Fruit fly (Drosophila melanogaster): ENCODE results near the gene mRpL23.

Gene mRpL23

DNA sequence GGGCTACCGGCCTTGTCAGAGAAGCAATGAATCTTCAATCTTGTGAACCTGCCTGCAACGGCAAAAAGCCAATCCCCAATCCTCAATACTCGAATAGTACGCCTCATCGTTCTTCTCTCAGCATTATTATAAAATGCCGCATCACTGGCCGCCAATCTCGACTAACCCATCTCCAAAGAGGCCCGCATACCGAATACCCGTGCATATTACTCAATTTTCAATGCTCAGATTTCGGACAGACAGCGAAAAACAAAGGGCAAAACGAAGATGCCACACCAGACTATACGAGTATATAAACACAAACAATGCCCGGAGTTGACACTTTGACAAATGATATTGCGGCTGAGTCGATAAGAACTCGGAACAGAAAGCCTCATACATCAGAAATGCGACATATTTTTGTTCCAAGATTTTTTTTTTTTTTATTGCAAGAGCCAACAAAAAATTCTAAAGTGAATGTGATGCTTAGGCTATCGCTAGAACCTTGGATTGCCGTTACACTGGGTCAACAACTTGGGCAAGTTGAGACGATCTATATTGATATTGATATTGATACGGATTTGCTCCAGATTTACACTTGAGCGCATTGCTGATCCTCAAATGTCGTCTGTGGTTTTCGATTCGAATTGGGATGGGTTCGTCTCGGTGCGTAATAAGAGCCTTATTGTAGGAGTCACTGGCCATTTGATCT lies 19.4 kb upstream of the mRpL23 start (continued):
- peak; percentile 60 for TF ChIP-seq sqz (GFP tag; optimal IDR thresholded peaks at IDR 0.05)
- no peak for TF ChIP-seq CG13287 (GFP tag; IDR thresholded peaks at IDR 0.05; ENCODE audit: partially characterized antibody)
- TF ChIP-seq CG5180 (GFP tag; optimal IDR thresholded peaks at IDR 0.05): peak; percentile 39
- 0 out of 2 replicates have a peak, but pooled peaks have one; percentile 14 for TF ChIP-seq vvl (GFP tag; IDR thresholded peaks at IDR 0.05)
- TF ChIP-seq Abd-B (GFP tag; optimal IDR thresholded peaks at IDR 0.05): no peak
- no peak for TF ChIP-seq CG12659 (GFP tag; optimal IDR thresholded peaks at IDR 0.05)
- TF ChIP-seq CG10267 (tag; optimal IDR thresholded peaks at IDR 0.05): no peak
- no peak for TF ChIP-seq CG15011 (GFP tag; optimal IDR thresholded peaks at IDR 0.05)
- TF ChIP-seq wor (GFP tag; IDR thresholded peaks at IDR 0.05): no peak
- TF ChIP-seq CG11085 (GFP tag; IDR thresholded peaks at IDR 0.05): no peak
- TF ChIP-seq CG15269 (tag; optimal IDR thresholded peaks at IDR 0.05): peak; percentile 23
- no peak for TF ChIP-seq CG11696 (GFP tag; IDR thresholded peaks at IDR 0.05)
- no peak for TF ChIP-seq Spps (tag; optimal IDR thresholded peaks at IDR 0.05)
- no peak for TF ChIP-seq Eip74EF (GFP tag; optimal IDR thresholded peaks at IDR 0.05)
- TF ChIP-seq dati (GFP tag; IDR thresholded peaks at IDR 0.05): no peak
- TF ChIP-seq Lhr (GFP tag; optimal IDR thresholded peaks at IDR 0.05): no peak
- TF ChIP-seq fu2 (GFP tag; optimal IDR thresholded peaks at IDR 0.05): no peak
- TF ChIP-seq HLH4C (GFP tag; IDR thresholded peaks at IDR 0.05; ENCODE audit: partially characterized antibody): no peak
- no peak for TF ChIP-seq CG3995 (GFP tag; optimal IDR thresholded peaks at IDR 0.05)
- no peak for TF ChIP-seq CG9215 (GFP tag; IDR thresholded peaks at IDR 0.05)
- TF ChIP-seq CTCF (GFP tag; optimal IDR thresholded peaks at IDR 0.05): no peak
- no peak for TF ChIP-seq H15 (GFP tag; IDR thresholded peaks at IDR 0.05)
- no peak for TF ChIP-seq Ets65A (GFP tag)
- TF ChIP-seq Trl (optimal IDR thresholded peaks at IDR 0.05): no peak
- no peak for TF ChIP-seq Trl (GFP tag; optimal IDR thresholded peaks at IDR 0.05)
- no peak for TF ChIP-seq dimm (GFP tag; IDR thresholded peaks at IDR 0.05)
- TF ChIP-seq CG17612 (GFP tag; IDR thresholded peaks at IDR 0.05): no peak
- no peak for TF ChIP-seq CG9932 (GFP tag; IDR thresholded peaks at IDR 0.05)
- no peak for TF ChIP-seq Ada2b (GFP tag; IDR thresholded peaks at IDR 0.05)
- TF ChIP-seq CG12155 (GFP tag; optimal IDR thresholded peaks at IDR 0.05): no peak
- TF ChIP-seq tap (tag; optimal IDR thresholded peaks at IDR 0.05): no peak
- peak; percentile 70 for TF ChIP-seq Med (GFP tag)
- no peak for TF ChIP-seq Hr78 (GFP tag; optimal IDR thresholded peaks at IDR 0.05)
- no peak for TF ChIP-seq row (GFP tag; IDR thresholded peaks at IDR 0.05)
- no peak for TF ChIP-seq CG31441 (GFP tag; IDR thresholded peaks at IDR 0.05)
- no peak for TF ChIP-seq cg (GFP tag; optimal IDR thresholded peaks at IDR 0.05)
- peak; percentile 24 for TF ChIP-seq lab (GFP tag; optimal IDR thresholded peaks at IDR 0.05)
- no peak for TF ChIP-seq unc-4 (GFP tag; IDR thresholded peaks at IDR 0.05; ENCODE audit: partially characterized antibody)
- no peak for TF ChIP-seq maf-S (GFP tag; optimal IDR thresholded peaks at IDR 0.05)
- no peak for TF ChIP-seq CG8765 (GFP tag; IDR thresholded peaks at IDR 0.05)
- no peak for TF ChIP-seq CG11504 (tag; optimal IDR thresholded peaks at IDR 0.05)
- TF ChIP-seq CG1603 (tag; optimal IDR thresholded peaks at IDR 0.05): no peak
- no peak for TF ChIP-seq Gug (GFP tag; IDR thresholded peaks at IDR 0.05)
- TF ChIP-seq ap (GFP tag; IDR thresholded peaks at IDR 0.05): no peak
- TF ChIP-seq sim (GFP tag; IDR thresholded peaks at IDR 0.05): no peak
- no peak for TF ChIP-seq insv (GFP tag; optimal IDR thresholded peaks at IDR 0.05)
- TF ChIP-seq cas (GFP tag; IDR thresholded peaks at IDR 0.05): no peak
- TF ChIP-seq CG4854 (GFP tag; optimal IDR thresholded peaks at IDR 0.05): no peak
- TF ChIP-seq dpn (GFP tag; optimal IDR thresholded peaks at IDR 0.05): no peak
- TF ChIP-seq Sox100B (GFP tag; optimal IDR thresholded peaks at IDR 0.05): peak; percentile 10
- TF ChIP-seq Awh (GFP tag; IDR thresholded peaks at IDR 0.05): no peak

Data from whole organism, embryonic.